Fruit fly (Drosophila melanogaster) whole organism: ENCODE results near the gene CG33723.

Experiments used
- CG8478 ChIP-seq: fragments of >200 bp; optimal IDR thresholded peaks from 2 replicates; lab custom pipeline; 2018; ENCODE audit warnings: inconsistent platforms
- EcR ChIP-seq, 2 experiments: fragments of >200 bp; optimal IDR thresholded peaks; 2 replicates each; lab custom pipeline; 2017; ENCODE audit warnings: missing biosample characterization in 2 of 2, missing genetic modification characterization in 2 of 2, missing genetic modification reagents in 2 of 2

DNA sequence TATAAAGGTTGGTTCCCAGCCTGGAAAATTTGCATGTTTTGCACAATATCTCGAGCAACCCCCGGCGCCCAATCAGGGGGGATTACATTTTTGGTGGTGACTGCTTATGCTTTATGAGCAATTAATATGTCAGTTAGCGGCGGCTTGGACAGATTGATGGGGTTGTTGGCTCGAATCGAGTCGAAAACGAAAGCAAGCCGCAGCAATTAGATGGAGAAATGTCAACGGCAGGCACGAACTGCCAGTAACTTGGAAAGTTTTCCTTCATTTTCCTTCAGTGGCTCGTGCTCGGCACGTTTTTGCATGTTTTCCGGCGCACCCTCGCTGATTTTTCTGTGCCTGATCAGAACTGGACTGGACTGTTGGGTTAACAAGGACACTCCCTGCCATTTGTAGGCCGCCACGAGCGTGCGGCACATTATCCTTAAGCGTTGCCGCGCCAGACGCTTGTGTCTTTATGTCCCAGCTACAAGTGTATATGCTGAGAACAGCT lies 2.3 kb upstream of the CG33723 start:
- no peak for TF ChIP-seq CG8478
- TF ChIP-seq EcR (GFP tag; optimal IDR thresholded peaks at IDR 0.05; lab: Kevin White, UChicago): no peak
